Worm (Caenorhabditis elegans) whole organism, young adult: ENCODE data around the gene F13E6.1.

Source experiments
- B0261.1 ChIP-seq: sonication (generic microtip); optimal IDR thresholded peaks from 2 replicates; lab custom pipeline; 2016; ENCODE audit warnings: mild to moderate bottlenecking, missing genetic modification characterization, moderate library complexity, missing compliant biosample characterization
- D2030.7 ChIP-seq: fragments of 200-800 bp; sonication (Bioruptor generic); IDR thresholded peaks from 2 replicates; pipeline ENCODE4 v1.3.6; 2022; ENCODE audit warnings: missing genetic modification reagents, missing genetic modification characterization, missing compliant biosample characterization
- F33H1.4 ChIP-seq: fragments of 200-800 bp; sonication (Bioruptor generic); IDR thresholded peaks from 2 replicates; pipeline ENCODE4 v1.3.6; 2022; ENCODE audit warnings: missing genetic modification reagents, missing genetic modification characterization, missing compliant biosample characterization
- F37B4.10 ChIP-seq: fragments of 200-800 bp; sonication (Bioruptor generic); IDR thresholded peaks from 2 replicates; pipeline ENCODE4 v1.3.6; 2022; ENCODE audit warnings: missing genetic modification characterization, missing compliant biosample characterization
- F39B2.1 ChIP-seq: fragments of 200-800 bp; sonication (Bioruptor generic); IDR thresholded peaks from 2 replicates; pipeline ENCODE4 v1.3.6; 2022; ENCODE audit warnings: missing genetic modification reagents, missing genetic modification characterization, missing compliant biosample characterization
- F52B5.7 ChIP-seq: sonication (generic microtip); optimal IDR thresholded peaks from 2 replicates; lab custom pipeline; 2016; ENCODE audit warnings: mild to moderate bottlenecking, missing genetic modification characterization, missing compliant biosample characterization
- K12H6.12 ChIP-seq: fragments of 200-800 bp; sonication (Bioruptor generic); optimal IDR thresholded peaks from 2 replicates; lab custom pipeline; 2018; ENCODE audit warnings: mild to moderate bottlenecking, missing genetic modification characterization, missing compliant biosample characterization
- Y53F4B.3 ChIP-seq: fragments of 200-800 bp; sonication (Bioruptor generic); IDR thresholded peaks from 2 replicates; pipeline ENCODE4 v1.3.6; 2022; ENCODE audit warnings: missing genetic modification reagents, missing genetic modification characterization, missing compliant biosample characterization
- Y56A3A.18 ChIP-seq: fragments of 200-800 bp; sonication (Bioruptor generic); IDR thresholded peaks from 2 replicates; pipeline ENCODE4 v1.3.6; 2022; ENCODE audit warnings: missing genetic modification reagents, missing genetic modification characterization, missing compliant biosample characterization
- Y67H2A.10 ChIP-seq: fragments of 200-800 bp; sonication (Bioruptor generic); conservative IDR thresholded peaks from 2 replicates; pipeline ENCODE4 v1.3.6; 2022; ENCODE audit warnings: missing genetic modification reagents, missing genetic modification characterization, missing compliant biosample characterization
- attf-3 ChIP-seq: fragments of 200-800 bp; sonication (Bioruptor generic); conservative IDR thresholded peaks from 2 replicates; pipeline ENCODE4 v1.3.6; 2022; ENCODE audit warnings: missing genetic modification reagents, missing genetic modification characterization, missing compliant biosample characterization
- attf-5 ChIP-seq: fragments of 200-800 bp; sonication (Bioruptor generic); optimal IDR thresholded peaks from 2 replicates; lab custom pipeline; 2018; ENCODE audit warnings: mild to moderate bottlenecking, missing genetic modification characterization, missing compliant biosample characterization
- bed-1 ChIP-seq: fragments of 200-800 bp; sonication (Bioruptor generic); IDR thresholded peaks from 2 replicates; pipeline ENCODE4 v1.3.6; 2022; ENCODE audit warnings: missing genetic modification reagents, missing genetic modification characterization, missing compliant biosample characterization
- cebp-2 ChIP-seq: fragments of 200-800 bp; sonication (Bioruptor generic); IDR thresholded peaks from 2 replicates; pipeline ENCODE4 v1.3.6; 2022; ENCODE audit warnings: missing genetic modification characterization, missing compliant biosample characterization
- ceh-100 ChIP-seq: fragments of 200-800 bp; sonication (Bioruptor generic); IDR thresholded peaks from 2 replicates; pipeline ENCODE4 v1.3.6; 2022; ENCODE audit warnings: missing genetic modification reagents, missing genetic modification characterization, missing compliant biosample characterization
- ceh-40 ChIP-seq: fragments of 200-800 bp; sonication (Bioruptor generic); IDR thresholded peaks from 2 replicates; pipeline ENCODE4 v1.3.6; 2022; ENCODE audit warnings: missing genetic modification characterization, missing compliant biosample characterization
- ceh-79 ChIP-seq: sonication (generic microtip); optimal IDR thresholded peaks from 2 replicates; lab custom pipeline; 2017; ENCODE audit warnings: mild to moderate bottlenecking, missing genetic modification characterization, missing compliant biosample characterization
- chd-7 ChIP-seq: sonication (generic microtip); optimal IDR thresholded peaks from 2 replicates; lab custom pipeline; 2016; ENCODE audit warnings: mild to moderate bottlenecking, missing genetic modification characterization, moderate library complexity, missing compliant biosample characterization
- die-1 ChIP-seq: sonication (generic microtip); optimal IDR thresholded peaks from 2 replicates; lab custom pipeline; 2016; ENCODE audit warnings: missing genotype, mild to moderate bottlenecking, missing genetic modification characterization, missing compliant biosample characterization
- dox-1 ChIP-seq: fragments of 200-800 bp; sonication (Bioruptor generic); IDR thresholded peaks from 2 replicates; pipeline ENCODE4 v1.3.6; 2022; ENCODE audit warnings: missing genetic modification reagents, missing genetic modification characterization, missing compliant biosample characterization
- efl-1 ChIP-seq: fragments of 150-350 bp; optimal IDR thresholded peaks from 2 replicates; lab custom pipeline; 2014; ENCODE audit warnings: missing biosample characterization, missing genetic modification reagents, missing genetic modification characterization
- him-1 ChIP-seq: sonication (generic microtip); optimal IDR thresholded peaks from 2 replicates; lab custom pipeline; 2016; ENCODE audit warnings: missing genotype, missing genetic modification reagents, missing genetic modification characterization, missing compliant biosample characterization
- hlh-12 ChIP-seq: sonication (generic microtip); optimal IDR thresholded peaks from 2 replicates; lab custom pipeline; 2016; ENCODE audit warnings: missing genetic modification characterization, missing compliant biosample characterization
- hlh-26 ChIP-seq: fragments of 200-800 bp; sonication (Bioruptor generic); conservative IDR thresholded peaks from 2 replicates; pipeline ENCODE4 v1.3.6; 2022; ENCODE audit warnings: missing genetic modification reagents, missing genetic modification characterization, missing compliant biosample characterization
- hmg-1.2 ChIP-seq: fragments of 200-800 bp; sonication (Bioruptor generic); IDR thresholded peaks from 2 replicates; pipeline ENCODE4 v1.3.6; 2022; ENCODE audit warnings: missing genetic modification reagents, missing genetic modification characterization, missing compliant biosample characterization
- hmg-20 ChIP-seq: fragments of 200-800 bp; sonication (Bioruptor generic); IDR thresholded peaks from 2 replicates; pipeline ENCODE4 v1.3.6; 2022; ENCODE audit warnings: missing genetic modification reagents, missing genetic modification characterization, missing compliant biosample characterization
- hrde-1 ChIP-seq: sonication (generic microtip); optimal IDR thresholded peaks from 2 replicates; lab custom pipeline; 2016; ENCODE audit warnings: missing genetic modification characterization, mild to moderate bottlenecking, missing compliant biosample characterization, moderate library complexity, missing genotype, missing genetic modification reagents, borderline replicate concordance
- hsf-1 ChIP-seq: fragments of 200-800 bp; sonication (Bioruptor generic); IDR thresholded peaks from 2 replicates; pipeline ENCODE4 v1.3.6; 2022; ENCODE audit warnings: missing genetic modification reagents, missing genetic modification characterization, missing compliant biosample characterization
- let-526 ChIP-seq: fragments of 200-800 bp; sonication (Bioruptor generic); IDR thresholded peaks from 2 replicates; pipeline ENCODE4 v1.3.6; 2022; ENCODE audit warnings: missing genetic modification reagents, missing genetic modification characterization, missing compliant biosample characterization
- lin-26 ChIP-seq: fragments of 200-800 bp; sonication (Bioruptor generic); IDR thresholded peaks from 2 replicates; pipeline ENCODE4 v1.3.6; 2022; ENCODE audit warnings: missing genetic modification reagents, missing genetic modification characterization, missing compliant biosample characterization
- lin-35 ChIP-seq, 3 experiments: fragments of 150-350 bp in 2 of 3; sonication (generic microtip) in 1 of 3; optimal IDR thresholded peaks; 2 replicates each; lab custom pipeline; 2014 to 2018; ENCODE audit warnings: missing biosample characterization in 3 of 3, missing genetic modification characterization in 3 of 3, missing genetic modification reagents in 3 of 3
- lsy-27 ChIP-seq: sonication (generic microtip); optimal IDR thresholded peaks from 2 replicates; lab custom pipeline; 2017; ENCODE audit warnings: missing genetic modification characterization, mild to moderate bottlenecking, missing compliant biosample characterization, antibody characterized with exemption, missing genotype, borderline replicate concordance; ENCODE audit not compliant: insufficient read depth
- madf-3 ChIP-seq: fragments of 200-800 bp; sonication (Bioruptor generic); IDR thresholded peaks from 2 replicates; pipeline ENCODE4 v1.3.6; 2022; ENCODE audit warnings: missing genetic modification reagents, missing genetic modification characterization, missing compliant biosample characterization
- madf-8 ChIP-seq: fragments of 200-800 bp; sonication (Bioruptor generic); conservative IDR thresholded peaks from 2 replicates; pipeline ENCODE4 v1.3.6; 2022; ENCODE audit warnings: missing genetic modification reagents, missing genetic modification characterization, missing compliant biosample characterization
- nfya-1 ChIP-seq: sonication (generic microtip); optimal IDR thresholded peaks from 2 replicates; lab custom pipeline; 2017; ENCODE audit warnings: antibody characterized with exemption, missing compliant biosample characterization, missing genetic modification characterization, borderline replicate concordance; ENCODE audit not compliant: insufficient read depth
- nhr-179 ChIP-seq: sonication (generic microtip); optimal IDR thresholded peaks from 2 replicates; lab custom pipeline; 2016; ENCODE audit warnings: mild to moderate bottlenecking, missing genetic modification characterization, missing compliant biosample characterization
- pha-4 ChIP-seq: fragments of 150-350 bp; sonication (generic microtip); optimal IDR thresholded peaks from 2 replicates; lab custom pipeline; 2014; ENCODE audit warnings: missing biosample characterization, missing genetic modification reagents, missing genetic modification characterization
- rec-8 ChIP-seq, 2 experiments: sonication (generic microtip); optimal IDR thresholded peaks; 2 replicates each; lab custom pipeline; 2016; ENCODE audit warnings: mild to moderate bottlenecking in 2 of 2, missing genetic modification characterization in 2 of 2, missing genetic modification reagents in 2 of 2, missing genotype in 2 of 2, missing biosample characterization in 1 of 2, missing compliant biosample characterization in 1 of 2, moderate library complexity in 1 of 2
- sdz-38 ChIP-seq: sonication (generic microtip); optimal IDR thresholded peaks from 2 replicates; lab custom pipeline; 2016; ENCODE audit warnings: missing genotype, missing genetic modification characterization, missing compliant biosample characterization
- snpc-3.4 ChIP-seq: sonication (generic microtip); optimal IDR thresholded peaks from 2 replicates; lab custom pipeline; 2017; ENCODE audit warnings: missing genetic modification characterization, mild to moderate bottlenecking, missing compliant biosample characterization, antibody characterized with exemption, moderate library complexity, missing genotype, missing genetic modification reagents
- somi-1 ChIP-seq: fragments of 200-800 bp; sonication (Bioruptor generic); optimal IDR thresholded peaks from 2 replicates; lab custom pipeline; 2018; ENCODE audit warnings: mild to moderate bottlenecking, missing genetic modification characterization, missing compliant biosample characterization
- sptf-2 ChIP-seq: fragments of 200-800 bp; sonication (Bioruptor generic); optimal IDR thresholded peaks from 2 replicates; lab custom pipeline; 2018; ENCODE audit warnings: mild to moderate bottlenecking, missing genetic modification characterization, missing compliant biosample characterization
- tlf-1 ChIP-seq: fragments of 200-800 bp; sonication (Bioruptor generic); optimal IDR thresholded peaks from 2 replicates; lab custom pipeline; 2018; ENCODE audit warnings: mild to moderate bottlenecking, missing genetic modification characterization, missing compliant biosample characterization
- unc-130 ChIP-seq: sonication (generic microtip); optimal IDR thresholded peaks from 2 replicates; lab custom pipeline; 2016; ENCODE audit warnings: missing genetic modification reagents, missing genetic modification characterization, missing compliant biosample characterization
- xnd-1 ChIP-seq: sonication (generic microtip); optimal IDR thresholded peaks from 2 replicates; lab custom pipeline; 2016; ENCODE audit warnings: missing genotype, missing genetic modification reagents, missing genetic modification characterization, missing compliant biosample characterization
- zim-3 ChIP-seq: sonication (generic microtip); optimal IDR thresholded peaks from 2 replicates; lab custom pipeline; 2017; ENCODE audit warnings: mild to moderate bottlenecking, missing genetic modification characterization, moderate library complexity, missing compliant biosample characterization
- ztf-22 ChIP-seq: fragments of 200-800 bp; sonication (Bioruptor generic); optimal IDR thresholded peaks from 2 replicates; lab custom pipeline; 2018; ENCODE audit warnings: mild to moderate bottlenecking, missing genetic modification characterization, moderate library complexity, missing compliant biosample characterization

F13E6.1 gene

ce11 chrX:10667424-10668291, 9.3 kb downstream of the F13E6.1 start (continued):
- TF ChIP-seq bed-1 (GFP tag; lab: Robert Waterston, UW) (no peak), rec-8 (tag; optimal IDR thresholded peaks at IDR 0.05; lab: Kevin White, UChicago) (no peak), hrde-1 (no peak), hlh-26 (GFP tag; lab: Robert Waterston, UW) (no peak), xnd-1 (tag; lab: Kevin White, UChicago) (no peak), lsy-27 (tag; lab: Kevin White, UChicago) (no peak), attf-3 (GFP tag; lab: Robert Waterston, UW) (no peak), madf-3 (GFP tag; lab: Robert Waterston, UW) (no peak), Y53F4B.3 (GFP tag; lab: Robert Waterston, UW) (no peak), die-1 (tag; lab: Kevin White, UChicago) (peak; percentile 76), Y56A3A.18 (GFP tag; lab: Robert Waterston, UW) (no peak), ceh-40 (GFP tag; lab: Robert Waterston, UW) (peak; percentile 31; the same call in 1 of the 2 replicates), lin-35 (GFP tag; optimal IDR thresholded peaks at IDR 0.05; lab: Kevin White, UChicago) (peak in 1 of 3 experiments; percentile 5), F39B2.1 (GFP tag; lab: Robert Waterston, UW) (no peak), hsf-1 (no peak), ztf-22 (GFP tag; lab: Kevin White, UChicago) (no peak), sptf-2 (no peak), zim-3 (tag; lab: Kevin White, UChicago) (no peak), tlf-1 (GFP tag; lab: Kevin White, UChicago) (no peak), nfya-1 (tag; lab: Kevin White, UChicago) (no peak), unc-130 (GFP tag; lab: Kevin White, UChicago) (peak; percentile 17), somi-1 (GFP tag; lab: Kevin White, UChicago) (no peak), B0261.1 (peak; percentile 71), Y67H2A.10 (GFP tag; lab: Robert Waterston, UW) (no peak), F37B4.10 (GFP tag; lab: Robert Waterston, UW) (no peak), let-526 (no peak), him-1 (tag; lab: Kevin White, UChicago) (peak; percentile 61), F33H1.4 (GFP tag; lab: Robert Waterston, UW) (no peak), hmg-20 (GFP tag; lab: Robert Waterston, UW) (0 out of 2 replicates have a peak, but pooled peaks have one; percentile 10), cebp-2 (GFP tag; lab: Robert Waterston, UW) (no peak), chd-7 (tag; lab: Kevin White, UChicago) (no peak), snpc-3.4 (peak; percentile 74), hlh-12 (tag; lab: Kevin White, UChicago) (no peak), K12H6.12 (tag; lab: Kevin White, UChicago) (no peak), lin-26 (GFP tag; lab: Robert Waterston, UW) (peak; percentile 93), hmg-1.2 (GFP tag; lab: Robert Waterston, UW) (peak; percentile 59), efl-1 (GFP tag; lab: Kevin White, UChicago) (no peak), attf-5 (GFP tag; lab: Kevin White, UChicago) (no peak), ceh-79 (tag; lab: Kevin White, UChicago) (no peak), nhr-179 (tag; lab: Kevin White, UChicago) (peak; percentile 27), pha-4 (tag; lab: Kevin White, UChicago) (no peak), ceh-100 (GFP tag; lab: Robert Waterston, UW) (no peak), F52B5.7 (no peak), D2030.7 (GFP tag; lab: Robert Waterston, UW) (peak; percentile 64), dox-1 (GFP tag; lab: Robert Waterston, UW) (no peak), madf-8 (GFP tag; lab: Robert Waterston, UW) (no peak), sdz-38 (tag; lab: Kevin White, UChicago) (no peak)
